Fruit fly (Drosophila melanogaster): ENCODE measurements around the gene MED14.

Gene MED14

DNA sequence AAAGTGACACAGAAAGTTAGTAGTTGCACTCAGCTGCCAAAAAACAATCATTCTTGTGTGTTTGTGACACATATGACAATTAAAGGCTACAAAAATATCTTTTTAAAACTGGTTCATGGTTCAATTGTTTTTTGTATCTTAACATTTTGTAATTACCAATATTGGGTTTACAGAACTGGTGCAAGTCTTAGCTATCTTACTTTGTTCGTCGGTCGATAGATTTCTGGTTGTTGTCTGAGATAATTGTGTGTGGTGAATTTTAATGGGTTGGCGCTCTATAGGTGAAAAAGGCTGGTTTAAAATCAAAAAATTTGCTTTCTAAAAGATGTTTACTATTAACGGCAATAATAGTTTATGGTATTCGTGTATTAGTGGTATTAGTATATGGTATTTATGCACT, 11.7 kb downstream of the MED14 start:
- no peak for TF ChIP-seq Ets98B (GFP tag; IDR thresholded peaks at IDR 0.05)
- TF ChIP-seq CG15710 (tag; optimal IDR thresholded peaks at IDR 0.05): no peak
- TF ChIP-seq D1 (tag; optimal IDR thresholded peaks at IDR 0.05): no peak
- no peak for TF ChIP-seq Snoo (tag; optimal IDR thresholded peaks at IDR 0.05)
- no peak for TF ChIP-seq gl (tag; optimal IDR thresholded peaks at IDR 0.05)
- TF ChIP-seq CG34367 (tag; optimal IDR thresholded peaks at IDR 0.05): no peak
- no peak for TF ChIP-seq rn (GFP tag; IDR thresholded peaks at IDR 0.05)
- no peak for TF ChIP-seq CG17806 (tag; optimal IDR thresholded peaks at IDR 0.05)
- no peak for TF ChIP-seq CG9948 (tag; optimal IDR thresholded peaks at IDR 0.05)
- TF ChIP-seq CG10348 (GFP tag; IDR thresholded peaks at IDR 0.05): no peak
- no peak for TF ChIP-seq CG13204 (GFP tag; optimal IDR thresholded peaks at IDR 0.05)
- no peak for TF ChIP-seq Pif1B (GFP tag; optimal IDR thresholded peaks at IDR 0.05)
- no peak for TF ChIP-seq CG8301 (tag; optimal IDR thresholded peaks at IDR 0.05)
- TF ChIP-seq CG8159 (tag; optimal IDR thresholded peaks at IDR 0.05): no peak
- no peak for TF ChIP-seq EcR (GFP tag; optimal IDR thresholded peaks at IDR 0.05)
- no peak for TF ChIP-seq CG32121 (GFP tag; IDR thresholded peaks at IDR 0.05)
- TF ChIP-seq CG14655 (GFP tag; optimal IDR thresholded peaks at IDR 0.05): no peak
- TF ChIP-seq Pif1A (GFP tag; optimal IDR thresholded peaks at IDR 0.05): no peak
- TF ChIP-seq fd96Ca (GFP tag; IDR thresholded peaks at IDR 0.05): no peak

DNA sequence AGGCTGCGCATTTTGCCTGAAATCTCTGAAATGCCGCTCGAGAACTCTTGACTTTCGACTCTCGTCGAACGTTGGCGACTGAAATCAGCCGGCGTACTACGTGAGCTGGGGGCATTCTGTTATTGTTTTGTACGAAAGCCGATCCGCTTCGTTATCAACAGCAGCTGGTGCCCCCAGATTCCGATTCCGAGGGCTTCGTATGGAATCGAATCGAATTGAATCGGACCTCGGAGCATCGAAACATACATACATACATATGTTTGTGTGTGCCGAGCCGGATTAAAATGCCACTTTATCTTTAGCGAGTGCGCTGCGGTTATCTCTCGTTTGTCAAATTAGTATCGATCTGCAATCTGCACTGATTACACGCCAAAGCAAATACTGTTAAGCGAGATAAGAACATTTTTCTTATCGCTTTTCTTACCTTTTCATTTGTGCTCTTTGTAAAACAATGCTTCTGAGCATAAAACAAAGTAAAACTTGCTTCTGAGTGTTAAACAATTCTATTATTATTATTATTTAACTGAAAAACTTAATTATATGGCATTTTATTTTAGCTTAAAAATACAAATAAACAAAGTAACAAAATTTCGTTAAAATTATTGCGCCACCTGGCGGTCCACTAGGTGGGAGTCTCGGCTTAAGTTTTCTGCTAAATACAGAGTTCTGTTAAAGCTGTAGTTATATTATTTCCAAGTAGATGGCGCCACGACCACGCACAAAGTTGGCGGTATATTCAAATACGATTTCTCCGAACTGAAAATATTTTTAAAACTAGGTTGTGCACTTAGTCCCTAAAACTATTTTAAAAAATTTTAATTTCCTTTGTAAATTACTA, 13.7 kb downstream of the MED14 start, which contains the start of gene Reg-2:
Gene Reg-2, minus strand, starts transcription at position 80 of the 838 bp plus-strand sequence.
- no peak for TF ChIP-seq CG8159 (tag; optimal IDR thresholded peaks at IDR 0.05)
- peak; percentile 13 for TF ChIP-seq EcR (GFP tag; optimal IDR thresholded peaks at IDR 0.05)

DNA sequence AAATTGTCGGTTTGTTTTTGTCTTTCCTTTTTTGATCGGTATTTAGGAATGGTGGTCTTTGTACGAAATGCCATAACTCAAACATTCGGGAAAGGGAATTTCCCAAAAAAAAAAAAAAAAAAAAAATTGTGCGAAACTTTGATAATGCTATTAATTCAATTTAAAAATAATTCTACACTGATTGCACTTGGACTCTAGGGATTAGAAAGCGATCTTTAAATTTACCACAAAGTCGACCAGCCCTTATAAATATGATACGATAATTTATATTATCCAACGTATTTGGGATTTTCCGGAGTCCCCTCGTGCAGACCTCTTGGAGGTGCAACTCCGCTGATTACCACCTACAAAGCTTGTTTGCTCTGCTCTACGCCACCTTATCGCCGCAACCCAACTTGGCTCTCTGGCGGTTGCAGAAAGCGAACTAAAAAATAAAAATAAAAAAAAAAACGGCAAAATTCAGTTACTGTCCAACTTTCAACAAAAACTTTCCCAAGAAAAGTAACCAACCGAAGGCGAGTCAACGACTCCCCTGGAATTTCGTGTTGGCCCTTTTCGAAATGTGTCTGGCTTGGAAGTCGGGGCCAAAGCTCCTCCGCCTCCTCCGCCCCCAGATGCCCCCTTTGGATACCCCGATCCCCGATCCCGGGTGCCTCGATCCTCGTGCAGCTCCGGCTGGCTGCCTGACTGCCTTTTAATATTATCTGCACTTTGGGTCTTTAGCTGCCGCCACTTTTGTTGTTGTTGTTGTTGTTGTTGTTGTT, 14.7 kb downstream of the MED14 start:
- TF ChIP-seq fd96Ca (GFP tag; IDR thresholded peaks at IDR 0.05) (no peak), CG13204 (GFP tag; optimal IDR thresholded peaks at IDR 0.05) (peak; percentile 9), EcR (GFP tag; optimal IDR thresholded peaks at IDR 0.05) (peak; percentile 89), rn (GFP tag; IDR thresholded peaks at IDR 0.05) (no peak), gl (tag; optimal IDR thresholded peaks at IDR 0.05) (no peak), CG8159 (tag; optimal IDR thresholded peaks at IDR 0.05) (no peak), CG34367 (tag; optimal IDR thresholded peaks at IDR 0.05) (no peak), Pif1B (GFP tag; optimal IDR thresholded peaks at IDR 0.05) (no peak), CG32121 (GFP tag; IDR thresholded peaks at IDR 0.05) (no peak)

DNA sequence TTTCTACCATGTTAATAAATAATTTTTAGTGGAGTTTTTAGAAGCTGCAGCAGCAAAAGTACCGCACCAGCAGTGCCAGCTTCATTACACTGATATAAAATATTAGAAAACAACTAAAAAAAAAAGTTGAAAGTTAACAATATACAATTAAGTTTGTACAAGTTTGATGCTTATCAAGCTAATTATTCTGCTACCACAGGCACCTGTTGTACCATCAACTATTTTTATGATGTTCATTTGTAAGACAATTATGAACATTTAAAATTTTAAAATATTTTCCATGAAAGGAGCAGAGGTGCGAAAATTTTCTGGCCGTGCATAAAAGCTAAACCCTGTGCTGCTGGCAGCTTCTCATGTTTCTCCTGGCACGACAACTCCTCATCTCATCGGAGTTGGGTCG, 15.3 kb downstream of the MED14 start:
- TF ChIP-seq Snoo (tag; optimal IDR thresholded peaks at IDR 0.05): peak; percentile 39
- TF ChIP-seq CG14655 (GFP tag; optimal IDR thresholded peaks at IDR 0.05): peak; percentile 94
- peak; percentile 81 for TF ChIP-seq Pif1B (GFP tag; optimal IDR thresholded peaks at IDR 0.05)
- no peak for TF ChIP-seq rn (GFP tag; IDR thresholded peaks at IDR 0.05)
- TF ChIP-seq CG12605 (GFP tag; IDR thresholded peaks at IDR 0.05): peak; percentile 14; the same call in 1 of the 2 replicates
- peak; percentile 56 for TF ChIP-seq CG15710 (tag; optimal IDR thresholded peaks at IDR 0.05)
- TF ChIP-seq CG32121 (GFP tag; IDR thresholded peaks at IDR 0.05): peak; percentile 49; the same call in 1 of the 2 replicates
- peak; percentile 62 for TF ChIP-seq CG4496 (GFP tag; IDR thresholded peaks at IDR 0.05)
- no peak for TF ChIP-seq CG13204 (GFP tag; optimal IDR thresholded peaks at IDR 0.05)
- no peak for TF ChIP-seq EcR (GFP tag; optimal IDR thresholded peaks at IDR 0.05)
- TF ChIP-seq Ets98B (GFP tag; IDR thresholded peaks at IDR 0.05): peak; percentile 41; the same call in 1 of the 2 replicates
- peak; percentile 91 for TF ChIP-seq CG8301 (tag; optimal IDR thresholded peaks at IDR 0.05)
- peak; percentile 87 for TF ChIP-seq CG9948 (tag; optimal IDR thresholded peaks at IDR 0.05)
- TF ChIP-seq CG34367 (tag; optimal IDR thresholded peaks at IDR 0.05): peak; percentile 72
- TF ChIP-seq CG8159 (tag; optimal IDR thresholded peaks at IDR 0.05): peak; percentile 61
- TF ChIP-seq Pif1A (GFP tag; optimal IDR thresholded peaks at IDR 0.05): peak; percentile 75
- TF ChIP-seq fd96Ca (GFP tag; IDR thresholded peaks at IDR 0.05): 0 out of 3 replicates have a peak, but pooled peaks have one; percentile 20
- peak; percentile 64 for TF ChIP-seq gl (tag; optimal IDR thresholded peaks at IDR 0.05)
- no peak for TF ChIP-seq CG10348 (GFP tag; IDR thresholded peaks at IDR 0.05)
- TF ChIP-seq CG17806 (tag; optimal IDR thresholded peaks at IDR 0.05): peak; percentile 85
- no peak for TF ChIP-seq D1 (tag; optimal IDR thresholded peaks at IDR 0.05)

DNA sequence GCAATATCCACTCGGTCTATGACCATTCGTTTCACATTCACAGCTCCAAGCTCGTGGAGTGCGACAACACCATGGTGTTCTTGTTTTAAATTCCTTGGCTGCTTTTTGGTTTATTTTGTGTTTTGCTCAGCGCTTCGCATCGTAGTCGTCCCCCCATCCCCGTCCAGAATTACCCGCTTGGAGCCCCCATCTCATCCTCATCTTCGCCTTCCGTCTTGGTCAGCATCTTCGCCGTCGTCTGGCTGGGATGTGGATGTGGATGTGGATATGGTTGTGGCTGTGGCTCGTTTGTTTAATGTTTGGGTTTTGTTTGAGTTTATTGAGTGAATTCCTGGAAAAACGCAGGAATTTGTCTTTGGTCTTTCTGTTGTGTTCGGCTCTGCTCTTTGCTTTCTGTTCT, 16.1 kb downstream of the MED14 start:
- no peak for TF ChIP-seq CG17806 (tag; optimal IDR thresholded peaks at IDR 0.05)
- no peak for TF ChIP-seq rn (GFP tag; IDR thresholded peaks at IDR 0.05)
- TF ChIP-seq CG14655 (GFP tag; optimal IDR thresholded peaks at IDR 0.05): peak; percentile 1
- no peak for TF ChIP-seq fd96Ca (GFP tag; IDR thresholded peaks at IDR 0.05)
- TF ChIP-seq Ets98B (GFP tag; IDR thresholded peaks at IDR 0.05): no peak
- no peak for TF ChIP-seq CG12605 (GFP tag; IDR thresholded peaks at IDR 0.05)
- no peak for TF ChIP-seq Pif1A (GFP tag; optimal IDR thresholded peaks at IDR 0.05)
- no peak for TF ChIP-seq CG8159 (tag; optimal IDR thresholded peaks at IDR 0.05)
- TF ChIP-seq CG32121 (GFP tag; IDR thresholded peaks at IDR 0.05): no peak
- TF ChIP-seq CG4496 (GFP tag; IDR thresholded peaks at IDR 0.05): 0 out of 3 replicates have a peak, but pooled peaks have one; percentile 40
- peak; percentile 36 for TF ChIP-seq CG13204 (GFP tag; optimal IDR thresholded peaks at IDR 0.05)
- TF ChIP-seq CG10348 (GFP tag; IDR thresholded peaks at IDR 0.05): no peak
- no peak for TF ChIP-seq CG15710 (tag; optimal IDR thresholded peaks at IDR 0.05)
- TF ChIP-seq CG8301 (tag; optimal IDR thresholded peaks at IDR 0.05): no peak
- no peak for TF ChIP-seq CG34367 (tag; optimal IDR thresholded peaks at IDR 0.05)
- no peak for TF ChIP-seq Pif1B (GFP tag; optimal IDR thresholded peaks at IDR 0.05)

Data from whole organism, pupa.